Worm (Caenorhabditis elegans) whole organism, L4 larva: Measurements from ENCODE around the gene snf-9.

Source experiments
- F37D6.2 ChIP-seq: sonication (generic microtip); optimal IDR thresholded peaks from 2 replicates; lab custom pipeline; 2016; ENCODE audit warnings: mild to moderate bottlenecking, missing genetic modification characterization, missing compliant biosample characterization
- F49E8.2 ChIP-seq: sonication (generic microtip); optimal IDR thresholded peaks from 2 replicates; lab custom pipeline; 2016; ENCODE audit warnings: missing compliant biosample characterization, mild to moderate bottlenecking, missing genetic modification characterization, borderline replicate concordance
- aha-1 ChIP-seq: fragments of 150-350 bp; peaks from one replicate; lab custom pipeline; 2014; ENCODE audit warnings: missing biosample characterization, missing genetic modification characterization
- ama-1 ChIP-seq: fragments of 150-350 bp; optimal IDR thresholded peaks from 2 replicates; lab custom pipeline; 2014; ENCODE audit warnings: inconsistent platforms, mixed read lengths
- ceh-32 ChIP-seq: sonication (generic microtip); optimal IDR thresholded peaks from 2 replicates; lab custom pipeline; 2016; ENCODE audit warnings: mild to moderate bottlenecking, missing genetic modification characterization, missing compliant biosample characterization; ENCODE audit not compliant: poor library complexity
- cey-2 ChIP-seq: sonication (generic microtip); optimal IDR thresholded peaks from 3 replicates; lab custom pipeline; 2017; ENCODE audit warnings: missing genetic modification characterization, mild to moderate bottlenecking, missing compliant biosample characterization, antibody characterized with exemption, borderline replicate concordance; ENCODE audit not compliant: insufficient read depth
- daf-12 ChIP-seq: fragments of 150-350 bp; optimal IDR thresholded peaks from 2 replicates; lab custom pipeline; 2014; ENCODE audit warnings: missing biosample characterization, missing genetic modification reagents, missing genetic modification characterization
- daf-16 ChIP-seq, 3 experiments: sonication (generic microtip); optimal IDR thresholded peaks; 2 replicates each; lab custom pipeline; 2016 to 2017; ENCODE audit warnings: missing genetic modification characterization in 3 of 3, missing genetic modification reagents in 3 of 3, mild to moderate bottlenecking in 2 of 3, missing compliant biosample characterization in 2 of 3, missing biosample characterization in 1 of 3, moderate library complexity in 1 of 3
- dmd-6 ChIP-seq: fragments of 200-800 bp; sonication (Bioruptor generic); IDR thresholded peaks from 2 replicates; pipeline ENCODE4 v1.3.6; 2022; ENCODE audit warnings: missing genetic modification reagents, missing genetic modification characterization, missing compliant biosample characterization
- dpl-1 ChIP-seq: fragments of 150-350 bp; optimal IDR thresholded peaks from 2 replicates; lab custom pipeline; 2014; ENCODE audit warnings: missing biosample characterization, missing genetic modification reagents, missing genetic modification characterization
- duxl-1 ChIP-seq: sonication (generic microtip); optimal IDR thresholded peaks from 2 replicates; lab custom pipeline; 2016; ENCODE audit warnings: mild to moderate bottlenecking, missing genetic modification characterization, moderate library complexity, missing compliant biosample characterization; ENCODE audit not compliant: poor library complexity
- dve-1 ChIP-seq: sonication (generic microtip); optimal IDR thresholded peaks from 2 replicates; lab custom pipeline; 2017; ENCODE audit warnings: antibody characterized with exemption, mild to moderate bottlenecking, missing genetic modification characterization, missing compliant biosample characterization; ENCODE audit not compliant: insufficient read depth
- fkh-10 ChIP-seq: fragments of 150-350 bp; optimal IDR thresholded peaks from 2 replicates; lab custom pipeline; 2014; ENCODE audit warnings: missing biosample characterization, missing genetic modification reagents, missing genetic modification characterization
- gei-8 ChIP-seq: fragments of 200-800 bp; sonication (Bioruptor generic); optimal IDR thresholded peaks from 2 replicates; lab custom pipeline; 2018; ENCODE audit warnings: mild to moderate bottlenecking, missing genetic modification characterization, missing compliant biosample characterization
- hif-1 ChIP-seq, 2 experiments: sonication (generic microtip); optimal IDR thresholded peaks; 2 replicates each; lab custom pipeline; 2016 to 2017; ENCODE audit warnings: missing compliant biosample characterization in 2 of 2, missing genetic modification characterization in 2 of 2, missing genetic modification reagents in 2 of 2, missing genotype in 2 of 2, mild to moderate bottlenecking in 1 of 2
- hlh-11 ChIP-seq: fragments of 200-800 bp; sonication (Bioruptor generic); optimal IDR thresholded peaks from 2 replicates; lab custom pipeline; 2018; ENCODE audit warnings: mild to moderate bottlenecking, missing genetic modification characterization, missing compliant biosample characterization
- hlh-30 ChIP-seq: sonication (generic microtip); optimal IDR thresholded peaks from 2 replicates; lab custom pipeline; 2017; ENCODE audit warnings: antibody characterized with exemption, mild to moderate bottlenecking, missing genetic modification characterization, missing compliant biosample characterization; ENCODE audit not compliant: insufficient read depth
- lin-38 ChIP-seq: fragments of 200-800 bp; sonication (Bioruptor generic); IDR thresholded peaks from 2 replicates; pipeline ENCODE4 v1.3.6; 2022; ENCODE audit warnings: missing genetic modification reagents, missing genetic modification characterization, missing compliant biosample characterization
- lsy-2 ChIP-seq, 2 experiments: fragments of 150-350 bp in 1 of 2; sonication (generic microtip) in 1 of 2; optimal IDR thresholded peaks; 2 replicates each; lab custom pipeline; 2014 to 2017; ENCODE audit warnings: missing biosample characterization in 2 of 2, missing genetic modification characterization in 2 of 2
- madf-9 ChIP-seq: fragments of 200-800 bp; sonication (Bioruptor generic); conservative IDR thresholded peaks from 2 replicates; pipeline ENCODE4 v1.3.6; 2022; ENCODE audit warnings: missing genetic modification reagents, missing genetic modification characterization, missing compliant biosample characterization
- mes-2 ChIP-seq: sonication (generic microtip); optimal IDR thresholded peaks from 2 replicates; lab custom pipeline; 2016; ENCODE audit warnings: missing genotype, mild to moderate bottlenecking, missing genetic modification characterization, missing compliant biosample characterization; ENCODE audit not compliant: poor library complexity, severe bottlenecking
- mxl-2 ChIP-seq: fragments of 200-800 bp; sonication (Bioruptor generic); conservative IDR thresholded peaks from 2 replicates; pipeline ENCODE4 v1.3.6; 2022; ENCODE audit warnings: missing genetic modification reagents, missing genetic modification characterization, missing compliant biosample characterization
- mxl-3 ChIP-seq: fragments of 200-800 bp; sonication (Bioruptor generic); optimal IDR thresholded peaks from 2 replicates; lab custom pipeline; 2018; ENCODE audit warnings: mild to moderate bottlenecking, missing genetic modification characterization, missing compliant biosample characterization
- nhr-28 ChIP-seq: fragments of 150-350 bp; optimal IDR thresholded peaks from 2 replicates; lab custom pipeline; 2014; ENCODE audit warnings: missing biosample characterization, missing genetic modification characterization
- nhr-41 ChIP-seq: fragments of 200-800 bp; sonication (Bioruptor generic); IDR thresholded peaks from 2 replicates; pipeline ENCODE4 v1.3.6; 2022; ENCODE audit warnings: missing genetic modification reagents, missing genetic modification characterization, missing compliant biosample characterization
- nhr-77 ChIP-seq: fragments of 150-350 bp; optimal IDR thresholded peaks from 2 replicates; lab custom pipeline; 2014; ENCODE audit warnings: missing biosample characterization, missing genetic modification characterization
- pqm-1 ChIP-seq: sonication (generic microtip); optimal IDR thresholded peaks from 2 replicates; lab custom pipeline; 2017; ENCODE audit warnings: missing biosample characterization, missing genetic modification characterization
- rbr-2 ChIP-seq: sonication (generic microtip); optimal IDR thresholded peaks from 2 replicates; lab custom pipeline; 2016; ENCODE audit warnings: missing genotype, missing genetic modification characterization, missing compliant biosample characterization
- spr-1 ChIP-seq: sonication (generic microtip); optimal IDR thresholded peaks from 2 replicates; lab custom pipeline; 2016; ENCODE audit warnings: mild to moderate bottlenecking, missing genetic modification characterization, missing compliant biosample characterization
- tag-97 ChIP-seq: fragments of 200-800 bp; sonication (Bioruptor generic); IDR thresholded peaks from 2 replicates; pipeline ENCODE4 v1.3.6; 2022; ENCODE audit warnings: missing genetic modification characterization, missing compliant biosample characterization
- unc-62 ChIP-seq, 3 experiments: fragments of 150-350 bp in 1 of 3; sonication (generic microtip); optimal IDR thresholded peaks in 2 of 3; peaks in 1 of 3; 1 replicate in 1 of 3; 2 replicates in 2 of 3; lab custom pipeline; 2014 to 2017; ENCODE audit warnings: missing biosample characterization in 3 of 3, missing genetic modification characterization in 3 of 3, missing genetic modification reagents in 3 of 3, missing genotype in 1 of 3
- vab-7 ChIP-seq: fragments of 200-800 bp; sonication (Bioruptor generic); IDR thresholded peaks from 2 replicates; pipeline ENCODE4 v1.3.6; 2022; ENCODE audit warnings: missing genetic modification reagents, missing genetic modification characterization, missing compliant biosample characterization
- zfp-2 ChIP-seq: sonication (generic microtip); optimal IDR thresholded peaks from 2 replicates; lab custom pipeline; 2016; ENCODE audit warnings: mild to moderate bottlenecking, missing genetic modification characterization, missing compliant biosample characterization
- zfp-3 ChIP-seq: fragments of 200-800 bp; sonication (Bioruptor generic); conservative IDR thresholded peaks from 2 replicates; pipeline ENCODE4 v1.3.6; 2022; ENCODE audit warnings: missing genetic modification reagents, missing genetic modification characterization, missing compliant biosample characterization
- ztf-11 ChIP-seq: fragments of 150-350 bp; optimal IDR thresholded peaks from 2 replicates; lab custom pipeline; 2014; ENCODE audit warnings: missing biosample characterization, missing genetic modification characterization

Gene snf-9

DNA sequence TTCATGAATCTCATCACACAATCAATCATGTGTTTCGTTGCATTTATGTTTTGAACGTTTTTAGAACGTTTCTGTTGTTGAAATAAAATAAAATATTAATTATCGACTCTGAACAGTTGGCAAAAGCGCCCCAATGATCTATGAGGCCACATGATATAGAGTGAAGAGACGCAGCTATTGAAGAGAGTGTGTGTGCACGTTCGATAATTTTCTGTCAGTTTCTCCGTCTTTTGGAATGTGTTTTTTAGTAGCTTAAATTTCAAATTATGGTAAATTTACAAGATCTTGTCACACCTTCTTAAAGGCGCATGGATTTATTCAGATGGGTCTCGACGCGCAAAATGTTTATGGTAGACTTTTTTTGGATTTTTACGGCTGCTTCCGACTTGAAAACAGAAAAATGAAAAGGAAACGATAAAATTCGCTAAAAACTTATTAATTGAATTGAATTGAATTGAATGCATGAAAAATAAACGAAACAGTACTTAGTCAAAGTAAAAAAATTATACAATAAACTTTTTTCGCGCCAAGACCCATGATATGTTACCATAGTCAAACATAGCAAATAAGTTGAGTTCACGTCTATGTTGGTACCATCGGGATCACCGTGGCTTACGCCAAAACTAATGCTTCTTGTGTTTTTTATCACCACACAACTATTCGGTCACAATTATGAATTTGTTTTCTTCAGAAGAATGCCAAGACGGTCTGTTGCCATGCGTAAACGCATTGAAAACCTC lies 21.8 kb downstream of the snf-9 start, which contains the start of gene C49C3.15 (continued):
- TF ChIP-seq ama-1 (lab: Kevin White, UChicago) (no peak), F37D6.2 (tag; lab: Kevin White, UChicago) (no peak), fkh-10 (GFP tag; lab: Kevin White, UChicago) (no peak), gei-8 (GFP tag; lab: Kevin White, UChicago) (no peak), dpl-1 (no peak), hlh-11 (tag; lab: Kevin White, UChicago) (peak; percentile 28), spr-1 (tag; lab: Kevin White, UChicago) (no peak), nhr-41 (GFP tag; lab: Robert Waterston, UW) (no peak), zfp-3 (no peak), tag-97 (GFP tag; lab: Robert Waterston, UW) (no peak), ceh-32 (tag; lab: Kevin White, UChicago) (no peak), ztf-11 (tag; lab: Kevin White, UChicago) (no peak), duxl-1 (no peak), lin-38 (GFP tag; lab: Robert Waterston, UW) (peak; percentile 48; the same call in 1 of the 2 replicates), zfp-2 (tag; lab: Kevin White, UChicago) (no peak), madf-9 (no peak), daf-16 (GFP tag; optimal IDR thresholded peaks at IDR 0.05; lab: Kevin White, UChicago) (no peak), daf-16 (tag; optimal IDR thresholded peaks at IDR 0.05; lab: Kevin White, UChicago) (peak; percentile 23), hif-1 (tag; optimal IDR thresholded peaks at IDR 0.05; lab: Kevin White, UChicago) (peak in 1 of 2 experiments; percentile 83)

DNA sequence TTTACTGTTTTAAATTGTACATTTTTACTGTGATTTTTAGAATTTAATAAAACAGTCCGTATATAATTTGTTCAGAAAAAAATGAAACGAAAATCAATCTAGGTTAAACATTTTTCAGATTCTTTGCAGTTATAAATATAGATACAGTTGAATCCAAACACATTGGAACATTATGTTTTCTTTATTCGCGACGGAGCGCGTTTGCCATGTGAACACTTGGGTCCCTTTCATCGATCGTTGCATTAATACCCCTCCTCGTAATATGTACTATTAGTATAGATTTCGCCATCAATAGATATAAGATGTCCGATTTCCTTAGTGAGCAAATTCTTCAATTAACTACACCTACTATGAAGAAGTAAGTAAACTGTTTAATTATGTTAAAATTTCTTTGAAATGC lies 23.1 kb downstream of the snf-9 start, which contains the start of gene C49C3.8:
Gene C49C3.8, plus strand, starts transcription at position 173 of the 400 bp plus-strand sequence.
- TF ChIP-seq mes-2 (tag; lab: Kevin White, UChicago) (peak; percentile 27), lin-38 (GFP tag; lab: Robert Waterston, UW) (peak; percentile 40), lsy-2 (tag; optimal IDR thresholded peaks at IDR 0.05; lab: Kevin White, UChicago) (peak in 1 of 2 experiments; percentile 51), cey-2 (tag; lab: Kevin White, UChicago) (no peak), hlh-30 (no peak), aha-1 (peak; percentile 79)

DNA sequence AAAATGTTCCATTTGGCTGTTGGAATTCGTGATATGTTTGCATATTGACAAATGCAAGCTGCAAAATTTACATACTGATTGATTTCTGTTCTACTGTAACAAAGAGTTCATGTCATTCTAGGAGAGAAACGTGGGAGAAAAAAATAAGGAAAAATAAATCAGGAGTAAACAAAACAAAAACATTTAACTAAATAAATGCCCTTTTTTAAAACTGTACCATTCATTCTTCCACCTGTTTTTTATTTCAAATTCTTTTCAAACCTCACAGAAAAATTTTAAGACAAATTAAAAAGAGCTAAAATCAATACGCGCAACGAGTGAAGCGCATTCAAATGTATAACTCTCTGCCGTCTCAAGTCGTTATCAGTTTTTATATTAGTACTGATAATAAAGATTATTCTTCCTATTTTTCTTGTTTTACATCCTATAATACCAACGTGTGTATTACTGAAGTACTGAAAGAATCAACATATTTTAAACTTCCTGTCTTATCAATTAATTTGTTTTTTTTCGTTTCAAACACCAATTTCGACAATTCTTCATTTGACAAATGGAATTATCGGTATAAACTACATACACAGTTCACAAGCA lies 27.1 kb downstream of the snf-9 start, which contains the start of gene C49C3.10:
Gene C49C3.10, minus strand, starts transcription at position 51 of the 591 bp plus-strand sequence.
- TF ChIP-seq F49E8.2 (tag; lab: Kevin White, UChicago) (no peak), vab-7 (GFP tag; lab: Robert Waterston, UW) (no peak), ztf-11 (tag; lab: Kevin White, UChicago) (no peak), nhr-77 (tag; lab: Kevin White, UChicago) (peak; percentile 79), ama-1 (lab: Kevin White, UChicago) (no peak), rbr-2 (tag; lab: Kevin White, UChicago) (no peak), spr-1 (tag; lab: Kevin White, UChicago) (no peak), dve-1 (peak; percentile 66), mxl-3 (GFP tag; lab: Kevin White, UChicago) (no peak), pqm-1 (tag; lab: Kevin White, UChicago) (peak; percentile 72), daf-16 (GFP tag; optimal IDR thresholded peaks at IDR 0.05; lab: Kevin White, UChicago) (no peak), daf-16 (tag; optimal IDR thresholded peaks at IDR 0.05; lab: Kevin White, UChicago) (peak; percentile 94), mxl-2 (GFP tag; lab: Robert Waterston, UW) (no peak), dmd-6 (peak; percentile 46), hlh-11 (tag; lab: Kevin White, UChicago) (peak; percentile 54), unc-62 (GFP tag; optimal IDR thresholded peaks at IDR 0.05 in 1 of 2; lab: Kevin White, UChicago) (peak in 1 of 2 experiments; percentile 20), unc-62 (tag; optimal IDR thresholded peaks at IDR 0.05; lab: Kevin White, UChicago) (no peak), daf-12 (no peak), nhr-41 (GFP tag; lab: Robert Waterston, UW) (no peak), nhr-28 (peak; percentile 73)
